Worm (Caenorhabditis elegans) whole organism, midembryonic: ENCODE measurements around the gene sds-22.
A peak's percentile ranks its signal among the peaks of the same experiment; 100 is the strongest.

Experiments
- T22C8.4 ChIP-seq: fragments of 200-800 bp; sonication (Bioruptor generic); IDR thresholded peaks from 2 replicates; pipeline ENCODE4 v1.3.6; 2022; ENCODE audit warnings: missing genetic modification characterization, missing compliant biosample characterization
- cog-1 ChIP-seq: sonication (generic microtip); optimal IDR thresholded peaks from 2 replicates; lab custom pipeline; 2016; ENCODE audit warnings: missing genetic modification characterization, missing compliant biosample characterization
- flt-1 ChIP-seq: fragments of 200-800 bp; sonication (Bioruptor generic); IDR thresholded peaks from 2 replicates; pipeline ENCODE4 v1.3.6; 2022; ENCODE audit warnings: missing genetic modification characterization, missing compliant biosample characterization
- klf-2 ChIP-seq: fragments of 200-800 bp; sonication (Bioruptor generic); conservative IDR thresholded peaks from 2 replicates; pipeline ENCODE4 v1.3.6; 2022; ENCODE audit warnings: missing genetic modification reagents, missing genetic modification characterization, missing compliant biosample characterization
- ref-1 ChIP-seq: fragments of 200-800 bp; sonication (Bioruptor generic); conservative IDR thresholded peaks from 2 replicates; pipeline ENCODE4 v1.3.6; 2022; ENCODE audit warnings: missing genetic modification reagents, missing genetic modification characterization, missing compliant biosample characterization
- tab-1 ChIP-seq: fragments of 200-800 bp; sonication (Bioruptor generic); IDR thresholded peaks from 2 replicates; pipeline ENCODE4 v1.3.6; 2022; ENCODE audit warnings: missing genetic modification characterization, missing compliant biosample characterization
- ztf-29 ChIP-seq: fragments of 200-800 bp; sonication (Bioruptor generic); IDR thresholded peaks from 2 replicates; pipeline ENCODE4 v1.3.6; 2022; ENCODE audit warnings: missing genetic modification reagents, missing genetic modification characterization, missing compliant biosample characterization

DNA sequence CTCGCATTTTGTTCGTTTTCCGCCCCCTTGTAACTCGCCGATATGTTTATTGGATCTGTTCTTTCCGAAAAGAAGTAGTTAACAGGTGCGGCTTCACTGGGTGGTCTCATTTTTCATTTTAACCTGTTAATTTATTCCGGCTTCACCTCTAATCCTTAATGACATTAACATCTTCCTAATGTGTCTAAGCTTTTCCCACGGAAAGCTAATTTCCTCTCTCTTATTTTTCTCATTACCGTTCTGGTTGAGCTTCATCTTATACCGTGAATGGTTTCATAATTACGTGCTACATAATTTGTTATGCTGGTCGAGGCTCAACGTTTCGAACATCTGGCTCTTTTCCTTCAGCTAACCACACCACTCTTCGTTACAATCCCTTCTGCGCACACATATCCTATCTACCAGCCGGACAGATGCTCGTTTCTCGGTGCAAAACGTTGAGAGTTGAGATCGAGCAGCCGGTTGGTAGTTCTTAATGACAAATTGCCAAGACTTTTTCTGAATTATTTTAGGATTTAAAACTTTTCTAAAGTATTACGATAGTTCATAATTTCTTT is 48.8 kb upstream of the sds-22 start:
- TF ChIP-seq T22C8.4: no peak
- TF ChIP-seq tab-1 (GFP tag; lab: Robert Waterston, UW): no peak
- TF ChIP-seq klf-2 (GFP tag; lab: Robert Waterston, UW): no peak
- TF ChIP-seq ref-1: no peak
- TF ChIP-seq cog-1 (tag; lab: Kevin White, UChicago): peak; percentile 85
- TF ChIP-seq ztf-29: no peak
- no peak for TF ChIP-seq flt-1 (GFP tag; lab: Robert Waterston, UW)
